1 fruit fly cellular context compared by ENCODE assay signal in the genomic region with DNA sequence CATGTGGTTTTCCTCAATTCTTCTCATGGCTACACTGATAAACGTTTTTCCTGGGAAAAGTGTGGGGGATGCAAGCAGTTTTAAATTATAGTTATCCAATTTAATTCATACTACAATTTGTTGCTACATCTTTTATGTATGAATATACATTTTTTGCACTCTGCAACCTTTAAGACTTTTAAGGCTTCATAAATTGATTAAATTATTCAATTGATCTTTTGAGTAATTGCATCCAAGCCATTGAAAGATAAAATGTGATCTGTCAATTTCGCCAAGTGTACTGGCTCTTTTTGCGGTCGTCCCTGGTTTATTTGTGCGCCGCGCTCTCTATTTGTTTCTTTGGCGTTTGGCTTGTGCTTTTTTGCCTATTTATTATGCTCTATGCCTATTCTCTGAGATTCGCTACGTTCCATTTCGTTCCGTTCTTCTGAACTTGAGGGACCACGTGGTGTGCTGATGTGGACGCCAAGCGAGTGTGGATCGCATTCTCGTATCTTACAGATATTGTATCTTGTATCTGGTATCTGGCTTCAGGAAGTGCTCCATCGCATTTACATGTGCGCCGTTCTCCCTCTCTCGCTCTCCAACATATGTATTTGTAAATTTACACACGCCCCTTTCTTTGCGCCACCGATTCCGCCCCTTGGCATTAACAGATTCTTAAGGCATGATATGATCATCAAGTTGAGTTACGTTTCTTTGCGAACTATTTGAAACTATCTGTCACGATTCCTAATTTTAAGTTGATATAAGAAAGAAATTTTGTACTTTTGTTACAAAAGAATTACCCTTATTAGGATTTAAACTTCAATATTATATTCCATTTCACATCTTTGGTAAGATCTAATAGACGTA.
TF ChIP-seq lines count a peak whose summit lies in the region.

No protein-coding gene starts in this region.

TF ChIP-seq in whole organism, embryonic, 481 proteins besides CTCF, POLR2A, EP300 and RAD21 (continued from another document):
- TF ChIP-seq CG9876 (GFP tag; optimal IDR thresholded peaks at IDR 0.05; lab: Kevin White, UChicago) (peak; percentile 69), sug (tag; optimal IDR thresholded peaks at IDR 0.05; lab: Kevin White, UChicago) (peak; percentile 82), Opbp (GFP tag; IDR thresholded peaks at IDR 0.05; lab: Robert Waterston, UW; ENCODE audit: partially characterized antibody) (no peak)
